Worm (Caenorhabditis elegans) whole organism, L4 larva: Measurements from ENCODE around the gene col-38.

ENCODE experiments used
- egl-27 ChIP-seq: sonication (generic microtip); optimal IDR thresholded peaks from 3 replicates; lab custom pipeline; 2017; ENCODE audit warnings: missing biosample characterization, missing genetic modification reagents, missing genetic modification characterization
- nhr-237 ChIP-seq: sonication (generic microtip); optimal IDR thresholded peaks from 2 replicates; lab custom pipeline; 2017; ENCODE audit warnings: missing biosample characterization, missing genetic modification characterization
- nhr-76 ChIP-seq: fragments of 150-350 bp; optimal IDR thresholded peaks from 2 replicates; lab custom pipeline; 2014; ENCODE audit warnings: missing biosample characterization, missing genetic modification characterization
- skn-1 ChIP-seq: fragments of 150-350 bp; optimal IDR thresholded peaks from 2 replicates; lab custom pipeline; 2014; ENCODE audit warnings: missing biosample characterization, missing genetic modification characterization
- unc-130 ChIP-seq: sonication (generic microtip); optimal IDR thresholded peaks from 2 replicates; lab custom pipeline; 2016; ENCODE audit warnings: missing genetic modification reagents, missing genetic modification characterization, missing compliant biosample characterization
- unc-62 ChIP-seq, 3 experiments: fragments of 150-350 bp in 1 of 3; sonication (generic microtip); optimal IDR thresholded peaks in 2 of 3; peaks in 1 of 3; 1 replicate in 1 of 3; 2 replicates in 2 of 3; lab custom pipeline; 2014 to 2017; ENCODE audit warnings: missing biosample characterization in 3 of 3, missing genetic modification characterization in 3 of 3, missing genetic modification reagents in 3 of 3, missing genotype in 1 of 3
- zip-11 ChIP-seq: fragments of 200-800 bp; sonication (Bioruptor generic); IDR thresholded peaks from 2 replicates; pipeline ENCODE4 v1.3.6; 2022; ENCODE audit warnings: missing genetic modification characterization, missing compliant biosample characterization

DNA sequence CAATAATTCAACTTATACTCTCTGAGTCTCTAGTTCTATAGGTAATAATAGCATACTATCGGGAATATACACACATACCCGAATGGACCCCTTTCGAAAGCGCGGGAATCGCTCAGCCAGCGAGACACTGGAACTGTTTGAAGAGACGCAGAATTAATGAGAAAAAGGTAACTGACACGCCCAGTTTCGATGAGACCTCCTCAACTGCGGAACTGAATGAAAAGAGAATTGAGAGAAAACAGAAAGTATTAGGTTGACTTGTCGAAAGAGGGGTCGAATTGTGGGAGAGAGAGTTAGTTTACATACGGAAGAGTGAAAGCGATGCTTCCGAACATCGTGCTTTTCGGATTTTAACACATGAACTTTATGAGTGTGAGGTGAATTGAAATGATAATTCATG, 36.9 kb downstream of the col-38 start:
- TF ChIP-seq nhr-237 (tag; lab: Kevin White, UChicago) = no peak
- no peak for TF ChIP-seq skn-1 (tag; lab: Kevin White, UChicago)
- no peak for TF ChIP-seq egl-27
- no peak for TF ChIP-seq nhr-76
- no peak for TF ChIP-seq unc-62 (GFP tag; optimal IDR thresholded peaks at IDR 0.05 in 1 of 2; lab: Kevin White, UChicago)
- no peak for TF ChIP-seq unc-62 (tag; optimal IDR thresholded peaks at IDR 0.05; lab: Kevin White, UChicago)
- TF ChIP-seq unc-130 (GFP tag; lab: Kevin White, UChicago) = no peak
- TF ChIP-seq zip-11 (GFP tag; lab: Robert Waterston, UW) = no peak
